Fruit fly (Drosophila melanogaster) whole organism, embryonic: ENCODE data around the gene CG17349.
A peak's percentile ranks its signal among the peaks of the same experiment; 100 is the strongest.

Experiments
- C15 ChIP-seq: fragments of 200-800 bp; sonication (Bioruptor generic); IDR thresholded peaks from 3 replicates; pipeline ENCODE4 v1.3.6; 2022; ENCODE audit warnings: missing biosample characterization, missing genetic modification characterization
- CG11560 ChIP-seq: fragments of 200-800 bp; sonication (Bioruptor generic); IDR thresholded peaks from 3 replicates; pipeline ENCODE4 v1.3.6; 2022; ENCODE audit warnings: missing biosample characterization, missing genetic modification characterization
- CG15269 ChIP-seq: fragments of 200-800 bp; sonication (Bioruptor generic); optimal IDR thresholded peaks from 2 replicates; lab custom pipeline; 2018; ENCODE audit warnings: missing biosample characterization, mild to moderate bottlenecking, missing genetic modification characterization, moderate library complexity
- CG15696 ChIP-seq: fragments of 200-800 bp; sonication (Bioruptor generic); optimal IDR thresholded peaks from 2 replicates; lab custom pipeline; 2019; ENCODE audit warnings: missing biosample characterization, mild to moderate bottlenecking, missing genetic modification characterization, moderate library complexity
- CG17361 ChIP-seq: fragments of 200-800 bp; sonication (Bioruptor generic); IDR thresholded peaks from 3 replicates; pipeline ENCODE4 v1.3.6; 2022; ENCODE audit warnings: missing biosample characterization, missing genetic modification characterization
- CG30020 ChIP-seq: fragments of 200-800 bp; optimal IDR thresholded peaks from 2 replicates; lab custom pipeline; 2019; ENCODE audit warnings: missing biosample characterization, mild to moderate bottlenecking, missing genetic modification characterization, moderate library complexity
- CG31365 ChIP-seq: fragments of 200-800 bp; sonication (Bioruptor generic); optimal IDR thresholded peaks from 2 replicates; lab custom pipeline; 2018; ENCODE audit warnings: missing biosample characterization, mild to moderate bottlenecking, missing genetic modification characterization
- CG3163 ChIP-seq: fragments of 200-800 bp; sonication (Bioruptor generic); optimal IDR thresholded peaks from 3 replicates; lab custom pipeline; 2016; ENCODE audit warnings: missing biosample characterization, missing genetic modification characterization
- CG3281 ChIP-seq: fragments of 200-800 bp; sonication (Bioruptor generic); optimal IDR thresholded peaks from 3 replicates; lab custom pipeline; 2017; ENCODE audit warnings: missing biosample characterization, mild to moderate bottlenecking, missing genetic modification characterization
- CG3995 ChIP-seq: fragments of 200-800 bp; sonication (Bioruptor generic); optimal IDR thresholded peaks from 3 replicates; lab custom pipeline; 2016; ENCODE audit warnings: missing biosample characterization, missing genetic modification characterization
- CG4854 ChIP-seq: fragments of 200-800 bp; sonication (Bioruptor generic); optimal IDR thresholded peaks from 2 replicates; lab custom pipeline; 2016; ENCODE audit warnings: missing biosample characterization, missing genetic modification characterization, inconsistent platforms
- CG6689 ChIP-seq: fragments of 200-800 bp; sonication (Bioruptor generic); IDR thresholded peaks from 2 replicates; pipeline ENCODE4 v1.3.6; 2022; ENCODE audit warnings: missing biosample characterization, missing genetic modification characterization
- CG6791 ChIP-seq: fragments of 200-800 bp; sonication (Bioruptor generic); IDR thresholded peaks from 3 replicates; pipeline ENCODE4 v1.3.6; 2022; ENCODE audit warnings: missing biosample characterization, missing genetic modification characterization; ENCODE audit not compliant: partially characterized antibody
- CG7987 ChIP-seq: fragments of 200-800 bp; sonication (Bioruptor generic); optimal IDR thresholded peaks from 2 replicates; lab custom pipeline; 2018; ENCODE audit warnings: missing biosample characterization, mild to moderate bottlenecking, missing genetic modification characterization, moderate library complexity
- CG8388 ChIP-seq: fragments of 200-800 bp; sonication (Bioruptor generic); optimal IDR thresholded peaks from 2 replicates; lab custom pipeline; 2019; ENCODE audit warnings: missing biosample characterization, mild to moderate bottlenecking, missing genetic modification characterization, moderate library complexity
- Dfd ChIP-seq, 2 experiments: fragments of >200 bp; optimal IDR thresholded peaks; 2 replicates each; lab custom pipeline; 2017; ENCODE audit warnings: missing biosample characterization in 2 of 2, missing genetic modification characterization in 2 of 2
- Doc3 ChIP-seq: fragments of 200-800 bp; sonication (Bioruptor generic); IDR thresholded peaks from 3 replicates; pipeline ENCODE4 v1.3.6; 2022; ENCODE audit warnings: missing biosample characterization, missing genetic modification characterization; ENCODE audit not compliant: partially characterized antibody
- Fer3 ChIP-seq: fragments of 200-800 bp; sonication (Bioruptor generic); optimal IDR thresholded peaks from 2 replicates; lab custom pipeline; 2018; ENCODE audit warnings: missing biosample characterization, mild to moderate bottlenecking, missing genetic modification characterization, moderate library complexity
- Hey ChIP-seq: fragments of 200-800 bp; sonication (Bioruptor generic); optimal IDR thresholded peaks from 3 replicates; lab custom pipeline; 2018; ENCODE audit warnings: missing biosample characterization, mild to moderate bottlenecking, missing genetic modification characterization
- HmgZ ChIP-seq: fragments of 200-800 bp; sonication (Bioruptor generic); optimal IDR thresholded peaks from 2 replicates; lab custom pipeline; 2018; ENCODE audit warnings: missing biosample characterization, mild to moderate bottlenecking, missing genetic modification characterization
- MBD-R2 ChIP-seq: fragments of 200-800 bp; sonication (Bioruptor generic); IDR thresholded peaks from 2 replicates; pipeline ENCODE4 v1.3.6; 2022; ENCODE audit warnings: missing biosample characterization, missing genetic modification characterization
- MESR4 ChIP-seq: fragments of 200-800 bp; sonication (Bioruptor generic); optimal IDR thresholded peaks from 2 replicates; lab custom pipeline; 2018; ENCODE audit warnings: missing biosample characterization, mild to moderate bottlenecking, missing genetic modification characterization, moderate library complexity
- NFAT ChIP-seq: fragments of 200-800 bp; sonication (Bioruptor generic); IDR thresholded peaks from 2 replicates; pipeline ENCODE4 v1.3.6; 2022; ENCODE audit warnings: missing biosample characterization, missing genetic modification characterization
- Neu2 ChIP-seq: fragments of 200-800 bp; sonication (Bioruptor generic); optimal IDR thresholded peaks from 3 replicates; lab custom pipeline; 2016; ENCODE audit warnings: missing biosample characterization, missing genetic modification characterization, borderline replicate concordance
- Nf-YC ChIP-seq: fragments of 200-800 bp; optimal IDR thresholded peaks from 3 replicates; lab custom pipeline; 2019; ENCODE audit warnings: missing biosample characterization, mild to moderate bottlenecking, missing genetic modification characterization, moderate library complexity
- PHDP ChIP-seq: fragments of 200-800 bp; sonication (Bioruptor generic); optimal IDR thresholded peaks from 3 replicates; lab custom pipeline; 2018; ENCODE audit warnings: missing biosample characterization, mild to moderate bottlenecking, missing genetic modification characterization, moderate library complexity
- Sin3A ChIP-seq: fragments of >200 bp; optimal IDR thresholded peaks from 2 replicates; lab custom pipeline; 2018
- Xrp1 ChIP-seq: fragments of 200-800 bp; sonication (Bioruptor generic); IDR thresholded peaks from 2 replicates; pipeline ENCODE4 v1.3.6; 2022; ENCODE audit warnings: missing biosample characterization, missing genetic modification characterization
- YL-1 ChIP-seq: fragments of 200-800 bp; sonication (Bioruptor generic); optimal IDR thresholded peaks from 3 replicates; lab custom pipeline; 2017; ENCODE audit warnings: missing biosample characterization, mild to moderate bottlenecking, missing genetic modification characterization
- ato ChIP-seq: fragments of 200-800 bp; sonication (Bioruptor generic); IDR thresholded peaks from 2 replicates; pipeline ENCODE4 v1.3.6; 2022; ENCODE audit warnings: missing biosample characterization, missing genetic modification characterization; ENCODE audit not compliant: partially characterized antibody
- az2 ChIP-seq: fragments of 200-800 bp; sonication (Bioruptor generic); optimal IDR thresholded peaks from 3 replicates; lab custom pipeline; 2016; ENCODE audit warnings: missing biosample characterization, missing genetic modification characterization
- bigmax ChIP-seq: fragments of 200-800 bp; sonication (Bioruptor generic); optimal IDR thresholded peaks from 2 replicates; lab custom pipeline; 2018; ENCODE audit warnings: missing biosample characterization, mild to moderate bottlenecking, missing genetic modification characterization
- crc ChIP-seq: fragments of 200-800 bp; sonication (Bioruptor generic); optimal IDR thresholded peaks from 2 replicates; lab custom pipeline; 2016; ENCODE audit warnings: missing biosample characterization, missing genetic modification characterization
- esg ChIP-seq: fragments of 200-800 bp; sonication (Bioruptor generic); conservative IDR thresholded peaks from 2 replicates; pipeline ENCODE4 v1.3.6; 2022; ENCODE audit warnings: missing biosample characterization, missing genetic modification characterization
- grn ChIP-seq: fragments of 200-800 bp; sonication (Bioruptor generic); optimal IDR thresholded peaks from 3 replicates; lab custom pipeline; 2017; ENCODE audit warnings: missing biosample characterization, missing genetic modification characterization
- hkb ChIP-seq, 2 experiments: fragments of 200-800 bp in 1 of 2; fragments of >200 bp in 1 of 2; sonication (Bioruptor generic) in 1 of 2; IDR thresholded peaks in 1 of 2; optimal IDR thresholded peaks in 1 of 2; 2 replicates each; pipeline versions ENCODE4 v1.3.6 to Lab custom; 2017 to 2022; ENCODE audit warnings: missing biosample characterization in 1 of 2, missing genetic modification characterization in 1 of 2
- kah ChIP-seq: fragments of 200-800 bp; sonication (Bioruptor generic); optimal IDR thresholded peaks from 2 replicates; lab custom pipeline; 2018; ENCODE audit warnings: missing biosample characterization, mild to moderate bottlenecking, missing genetic modification characterization
- ken ChIP-seq: fragments of 200-800 bp; sonication (Bioruptor generic); IDR thresholded peaks from 3 replicates; pipeline ENCODE4 v1.3.6; 2022; ENCODE audit warnings: missing biosample characterization, missing genetic modification characterization
- mirr ChIP-seq: fragments of 200-800 bp; sonication (Bioruptor generic); optimal IDR thresholded peaks from 3 replicates; lab custom pipeline; 2018; ENCODE audit warnings: missing biosample characterization, mild to moderate bottlenecking, missing genetic modification characterization
- mld ChIP-seq: fragments of 200-800 bp; sonication (Bioruptor generic); IDR thresholded peaks from 3 replicates; pipeline ENCODE4 v1.3.6; 2022; ENCODE audit warnings: missing biosample characterization, missing genetic modification characterization; ENCODE audit not compliant: partially characterized antibody
- nerfin-1 ChIP-seq: fragments of 200-800 bp; sonication (Bioruptor generic); optimal IDR thresholded peaks from 3 replicates; lab custom pipeline; 2019; ENCODE audit warnings: missing biosample characterization, mild to moderate bottlenecking, missing genetic modification characterization, moderate library complexity
- nmo ChIP-seq: fragments of 200-800 bp; sonication (Bioruptor generic); optimal IDR thresholded peaks from 2 replicates; lab custom pipeline; 2018; ENCODE audit warnings: missing biosample characterization, mild to moderate bottlenecking, missing genetic modification characterization, moderate library complexity
- sens-2 ChIP-seq: fragments of 200-800 bp; sonication (Bioruptor generic); IDR thresholded peaks from 2 replicates; pipeline ENCODE4 v1.3.6; 2022; ENCODE audit warnings: missing biosample characterization, missing genetic modification characterization
- sima ChIP-seq: fragments of 200-800 bp; sonication (Bioruptor generic); optimal IDR thresholded peaks from 2 replicates; lab custom pipeline; 2016; ENCODE audit warnings: missing biosample characterization, missing genetic modification characterization
- slou ChIP-seq: fragments of 200-800 bp; sonication (Bioruptor generic); optimal IDR thresholded peaks from 3 replicates; lab custom pipeline; 2016; ENCODE audit warnings: missing biosample characterization, missing genetic modification characterization
- sr ChIP-seq: fragments of 200-800 bp; sonication (Bioruptor generic); IDR thresholded peaks from 3 replicates; pipeline ENCODE4 v1.3.6; 2022; ENCODE audit warnings: missing biosample characterization, missing genetic modification characterization
- tin ChIP-seq: fragments of 200-800 bp; sonication (Bioruptor generic); optimal IDR thresholded peaks from 3 replicates; lab custom pipeline; 2016; ENCODE audit warnings: missing biosample characterization, missing genetic modification characterization

The CG17349 gene

dm6 chr2L:19377129-19378083, 7.2 kb downstream of the CG17349 start (continued):
- TF ChIP-seq az2 (GFP tag; lab: Kevin White, UChicago): peak; percentile 54
- peak; percentile 75 for TF ChIP-seq CG15696 (tag; lab: Kevin White, UChicago)
- TF ChIP-seq CG31365: no peak
- no peak for TF ChIP-seq mld (GFP tag; lab: Robert Waterston, UW)
- TF ChIP-seq CG11560 (tag; lab: Robert Waterston, UW): no peak
- no peak for TF ChIP-seq C15 (GFP tag; lab: Robert Waterston, UW)
- no peak for TF ChIP-seq NFAT
- TF ChIP-seq esg (GFP tag; lab: Robert Waterston, UW): no peak
- peak; percentile 81 for TF ChIP-seq Xrp1 (GFP tag; lab: Robert Waterston, UW)
- no peak for TF ChIP-seq Dfd (GFP tag; optimal IDR thresholded peaks at IDR 0.05; lab: Kevin White, UChicago)
- no peak for TF ChIP-seq Neu2 (GFP tag; lab: Kevin White, UChicago)
- no peak for TF ChIP-seq ato (GFP tag; lab: Robert Waterston, UW)
- TF ChIP-seq hkb (optimal IDR thresholded peaks at IDR 0.05; lab: Kevin White, UChicago): no peak
- TF ChIP-seq hkb (GFP tag; IDR thresholded peaks at IDR 0.05; lab: Robert Waterston, UW): 0 out of 2 replicates have a peak, but pooled peaks have one; percentile 32
- TF ChIP-seq bigmax: no peak
- TF ChIP-seq kah: no peak
- peak; percentile 62; the same call in 1 of the 2 replicates for TF ChIP-seq sens-2 (GFP tag; lab: Robert Waterston, UW)
- peak; percentile 38 for TF ChIP-seq PHDP (tag; lab: Kevin White, UChicago)
- peak; percentile 54 for TF ChIP-seq CG6689 (GFP tag; lab: Robert Waterston, UW)
- TF ChIP-seq grn (GFP tag; lab: Kevin White, UChicago): no peak
- TF ChIP-seq CG17361 (GFP tag; lab: Robert Waterston, UW): peak; percentile 72
- no peak for TF ChIP-seq CG3995 (GFP tag; lab: Kevin White, UChicago)
- TF ChIP-seq Sin3A (lab: Kevin White, UChicago): no peak
- TF ChIP-seq YL-1: no peak
- peak; percentile 22 for TF ChIP-seq HmgZ
- TF ChIP-seq CG3163 (GFP tag; lab: Kevin White, UChicago): no peak
- no peak for TF ChIP-seq MESR4 (GFP tag; lab: Kevin White, UChicago)
- TF ChIP-seq MBD-R2 (GFP tag; lab: Robert Waterston, UW): 0 out of 2 replicates have a peak, but pooled peaks have one; percentile 11
- peak; percentile 59 for TF ChIP-seq CG8388
- peak; percentile 58 for TF ChIP-seq nmo (GFP tag; lab: Kevin White, UChicago)
- no peak for TF ChIP-seq ken (GFP tag; lab: Robert Waterston, UW)
- TF ChIP-seq tin (GFP tag; lab: Kevin White, UChicago): peak; percentile 47
- no peak for TF ChIP-seq sr
- TF ChIP-seq Hey (tag; lab: Kevin White, UChicago): no peak
- no peak for TF ChIP-seq sima (GFP tag; lab: Kevin White, UChicago)
- TF ChIP-seq Doc3 (GFP tag; lab: Robert Waterston, UW): no peak
- TF ChIP-seq slou: no peak
- TF ChIP-seq CG4854 (GFP tag; lab: Kevin White, UChicago): no peak
- TF ChIP-seq CG3281 (GFP tag; lab: Kevin White, UChicago): no peak
- TF ChIP-seq crc (GFP tag; lab: Kevin White, UChicago): no peak
- no peak for TF ChIP-seq Nf-YC (tag; lab: Kevin White, UChicago)
- TF ChIP-seq Fer3: peak; percentile 23
- no peak for TF ChIP-seq mirr (GFP tag; lab: Kevin White, UChicago)
- TF ChIP-seq nerfin-1 (tag; lab: Kevin White, UChicago): peak; percentile 73
- TF ChIP-seq CG7987 (GFP tag; lab: Kevin White, UChicago): no peak
- TF ChIP-seq CG6791 (GFP tag; lab: Robert Waterston, UW): no peak
- no peak for TF ChIP-seq CG30020
- peak; percentile 23 for TF ChIP-seq CG15269 (tag; lab: Kevin White, UChicago)
